Worm (Caenorhabditis elegans): Measurements from ENCODE around the gene B0280.11.

DNA sequence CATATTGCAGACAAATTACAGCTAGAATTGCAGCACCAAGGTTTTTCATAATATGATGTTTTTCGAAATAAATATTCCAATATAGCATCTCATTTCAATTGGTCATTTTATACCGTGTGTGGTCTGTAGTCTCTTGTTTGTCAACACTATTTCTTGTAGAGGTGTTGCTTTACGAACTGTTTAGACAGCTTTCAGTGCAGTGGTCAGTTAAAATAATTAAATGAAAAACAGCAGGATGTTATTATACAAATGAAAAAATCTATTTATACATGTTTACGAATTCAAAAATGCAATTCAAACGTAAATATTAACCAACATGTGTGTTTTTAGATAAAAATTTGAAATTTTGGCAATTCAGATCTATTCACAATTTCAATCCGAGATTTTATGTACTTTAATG, 26.3 kb downstream of the B0280.11 start, which contains the start of gene B0280.7:
- TF ChIP-seq nhr-28 (tag; optimal IDR thresholded peaks at IDR 0.05) (no peak), lsy-2 (tag; optimal IDR thresholded peaks at IDR 0.05) (no peak), drap-1 (GFP tag; optimal IDR thresholded peaks at IDR 0.05) (no peak), snpc-4 (tag; optimal IDR thresholded peaks at IDR 0.05) (no peak), elt-1 (tag; optimal IDR thresholded peaks at IDR 0.05; ENCODE audit: borderline replicate concordance, insufficient read depth) (no peak), sptf-1 (tag; optimal IDR thresholded peaks at IDR 0.05) (no peak), lin-32 (GFP tag; optimal IDR thresholded peaks at IDR 0.05) (no peak), nhr-76 (tag; optimal IDR thresholded peaks at IDR 0.05) (no peak), ces-1 (GFP tag; optimal IDR thresholded peaks at IDR 0.05) (no peak), M03D4.4 (tag; optimal IDR thresholded peaks at IDR 0.05) (no peak), nhr-237 (tag; optimal IDR thresholded peaks at IDR 0.05) (no peak)
